Worm (Caenorhabditis elegans) whole organism, L4 larva: ENCODE measurements around the gene ZC190.6.

ENCODE experiments used
- ama-1 ChIP-seq: fragments of 150-350 bp; optimal IDR thresholded peaks from 2 replicates; lab custom pipeline; 2014; ENCODE audit warnings: inconsistent platforms, mixed read lengths
- spr-1 ChIP-seq: sonication (generic microtip); optimal IDR thresholded peaks from 2 replicates; lab custom pipeline; 2016; ENCODE audit warnings: mild to moderate bottlenecking, missing genetic modification characterization, missing compliant biosample characterization
- zag-1 ChIP-seq: fragments of 150-350 bp; optimal IDR thresholded peaks from 2 replicates; lab custom pipeline; 2014; ENCODE audit warnings: missing biosample characterization, missing genetic modification characterization

DNA sequence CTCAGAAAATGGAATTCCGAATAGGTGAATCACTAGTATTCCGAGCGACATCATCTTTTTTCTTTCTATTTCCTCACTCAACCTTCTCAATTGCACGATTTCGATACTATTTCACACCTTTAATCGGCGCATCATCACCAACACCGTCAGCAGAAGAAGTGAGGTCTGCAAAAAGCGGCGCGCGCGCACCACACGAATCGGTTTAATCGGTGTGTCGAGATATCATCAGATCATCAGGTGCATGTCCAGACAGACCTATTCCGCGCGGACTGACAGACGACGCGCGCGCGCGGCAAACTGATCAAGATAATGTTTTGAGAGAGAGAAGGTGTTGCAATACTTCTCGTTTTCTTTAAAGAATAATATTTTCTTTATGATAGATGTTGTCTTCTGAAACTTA lies 16.6 kb downstream of the ZC190.6 start:
- TF ChIP-seq ama-1 (no peak), spr-1 (tag; lab: Kevin White, UChicago) (no peak), zag-1 (no peak)
